Worm (Caenorhabditis elegans) whole organism, young adult: ENCODE data around the gene Y94A7B.11.
A peak's percentile ranks its signal among the peaks of the same experiment; 100 is the strongest.

ENCODE experiments used
- B0035.1 ChIP-seq: sonication (generic microtip); optimal IDR thresholded peaks from 2 replicates; lab custom pipeline; 2016; ENCODE audit warnings: missing genetic modification characterization, mild to moderate bottlenecking, missing compliant biosample characterization, missing genotype, missing genetic modification reagents
- B0336.3 ChIP-seq: fragments of 200-800 bp; sonication (Bioruptor generic); IDR thresholded peaks from 2 replicates; pipeline ENCODE4 v1.3.6; 2022; ENCODE audit warnings: missing genetic modification characterization, missing compliant biosample characterization
- F23B12.7 ChIP-seq: sonication (generic microtip); optimal IDR thresholded peaks from 2 replicates; lab custom pipeline; 2017; ENCODE audit warnings: missing genetic modification characterization, mild to moderate bottlenecking, missing compliant biosample characterization, antibody characterized with exemption, moderate library complexity; ENCODE audit not compliant: insufficient read depth
- F33H1.4 ChIP-seq: fragments of 200-800 bp; sonication (Bioruptor generic); IDR thresholded peaks from 2 replicates; pipeline ENCODE4 v1.3.6; 2022; ENCODE audit warnings: missing genetic modification reagents, missing genetic modification characterization, missing compliant biosample characterization
- F52B5.7 ChIP-seq: sonication (generic microtip); optimal IDR thresholded peaks from 2 replicates; lab custom pipeline; 2016; ENCODE audit warnings: mild to moderate bottlenecking, missing genetic modification characterization, missing compliant biosample characterization
- F57A8.1 ChIP-seq: fragments of 200-800 bp; sonication (Bioruptor generic); optimal IDR thresholded peaks from 2 replicates; lab custom pipeline; 2018; ENCODE audit warnings: mild to moderate bottlenecking, missing genetic modification characterization, moderate library complexity, missing compliant biosample characterization
- K12H6.12 ChIP-seq: fragments of 200-800 bp; sonication (Bioruptor generic); optimal IDR thresholded peaks from 2 replicates; lab custom pipeline; 2018; ENCODE audit warnings: mild to moderate bottlenecking, missing genetic modification characterization, missing compliant biosample characterization
- Y67H2A.10 ChIP-seq: fragments of 200-800 bp; sonication (Bioruptor generic); conservative IDR thresholded peaks from 2 replicates; pipeline ENCODE4 v1.3.6; 2022; ENCODE audit warnings: missing genetic modification reagents, missing genetic modification characterization, missing compliant biosample characterization
- aptf-2 ChIP-seq: fragments of 200-800 bp; sonication (Bioruptor generic); conservative IDR thresholded peaks from 2 replicates; pipeline ENCODE4 v1.3.6; 2022; ENCODE audit warnings: missing genetic modification reagents, missing genetic modification characterization, missing compliant biosample characterization
- attf-3 ChIP-seq: fragments of 200-800 bp; sonication (Bioruptor generic); conservative IDR thresholded peaks from 2 replicates; pipeline ENCODE4 v1.3.6; 2022; ENCODE audit warnings: missing genetic modification reagents, missing genetic modification characterization, missing compliant biosample characterization
- bed-2 ChIP-seq: fragments of 200-800 bp; sonication (Bioruptor generic); IDR thresholded peaks from 2 replicates; pipeline ENCODE4 v1.3.6; 2022; ENCODE audit warnings: missing genetic modification reagents, missing genetic modification characterization, missing compliant biosample characterization
- ccch-3 ChIP-seq: fragments of 200-800 bp; sonication (Bioruptor generic); optimal IDR thresholded peaks from 2 replicates; lab custom pipeline; 2018; ENCODE audit warnings: mild to moderate bottlenecking, missing genetic modification characterization, missing compliant biosample characterization
- cebp-2 ChIP-seq: fragments of 200-800 bp; sonication (Bioruptor generic); IDR thresholded peaks from 2 replicates; pipeline ENCODE4 v1.3.6; 2022; ENCODE audit warnings: missing genetic modification characterization, missing compliant biosample characterization
- ceh-58 ChIP-seq: fragments of 200-800 bp; sonication (Bioruptor generic); IDR thresholded peaks from 2 replicates; pipeline ENCODE4 v1.3.6; 2022; ENCODE audit warnings: missing genetic modification characterization, missing compliant biosample characterization
- ceh-91 ChIP-seq: fragments of 200-800 bp; sonication (Bioruptor generic); IDR thresholded peaks from 2 replicates; pipeline ENCODE4 v1.3.6; 2022; ENCODE audit warnings: missing genetic modification reagents, missing genetic modification characterization, missing compliant biosample characterization
- dpff-1 ChIP-seq: sonication (generic microtip); optimal IDR thresholded peaks from 2 replicates; lab custom pipeline; 2017; ENCODE audit warnings: mild to moderate bottlenecking, missing genetic modification characterization, missing compliant biosample characterization
- dpl-1 ChIP-seq: fragments of 150-350 bp; optimal IDR thresholded peaks from 2 replicates; lab custom pipeline; 2014; ENCODE audit warnings: missing biosample characterization, missing genetic modification reagents, missing genetic modification characterization
- egl-44 ChIP-seq: fragments of 200-800 bp; sonication (Bioruptor generic); IDR thresholded peaks from 2 replicates; pipeline ENCODE4 v1.3.6; 2022; ENCODE audit warnings: missing genetic modification reagents, missing genetic modification characterization, missing compliant biosample characterization
- gei-17 ChIP-seq: fragments of 200-800 bp; sonication (Bioruptor generic); optimal IDR thresholded peaks from 2 replicates; lab custom pipeline; 2018; ENCODE audit warnings: mild to moderate bottlenecking, missing genetic modification characterization, missing compliant biosample characterization
- him-1 ChIP-seq: sonication (generic microtip); optimal IDR thresholded peaks from 2 replicates; lab custom pipeline; 2016; ENCODE audit warnings: missing genotype, missing genetic modification reagents, missing genetic modification characterization, missing compliant biosample characterization
- hsf-1 ChIP-seq: fragments of 200-800 bp; sonication (Bioruptor generic); IDR thresholded peaks from 2 replicates; pipeline ENCODE4 v1.3.6; 2022; ENCODE audit warnings: missing genetic modification reagents, missing genetic modification characterization, missing compliant biosample characterization
- lin-40 ChIP-seq: sonication (generic microtip); optimal IDR thresholded peaks from 2 replicates; lab custom pipeline; 2016; ENCODE audit warnings: missing genetic modification characterization, mild to moderate bottlenecking, missing compliant biosample characterization, missing genotype, missing genetic modification reagents
- nhr-27 ChIP-seq: fragments of 200-800 bp; sonication (Bioruptor generic); optimal IDR thresholded peaks from 2 replicates; lab custom pipeline; 2018; ENCODE audit warnings: mild to moderate bottlenecking, missing genetic modification characterization, moderate library complexity, missing compliant biosample characterization
- nhr-80 ChIP-seq: sonication (generic microtip); optimal IDR thresholded peaks from 2 replicates; lab custom pipeline; 2016; ENCODE audit warnings: missing genetic modification characterization, missing compliant biosample characterization
- nhr-90 ChIP-seq: sonication (generic microtip); optimal IDR thresholded peaks from 2 replicates; lab custom pipeline; 2016; ENCODE audit warnings: missing genotype, mild to moderate bottlenecking, missing genetic modification characterization, missing compliant biosample characterization
- rec-8 ChIP-seq, 2 experiments: sonication (generic microtip); optimal IDR thresholded peaks; 2 replicates each; lab custom pipeline; 2016; ENCODE audit warnings: mild to moderate bottlenecking in 2 of 2, missing genetic modification characterization in 2 of 2, missing genetic modification reagents in 2 of 2, missing genotype in 2 of 2, missing biosample characterization in 1 of 2, missing compliant biosample characterization in 1 of 2, moderate library complexity in 1 of 2
- repo-1 ChIP-seq: sonication (generic microtip); optimal IDR thresholded peaks from 2 replicates; lab custom pipeline; 2017; ENCODE audit warnings: mild to moderate bottlenecking, missing genetic modification characterization, missing compliant biosample characterization
- rpc-1 ChIP-seq, 2 experiments: fragments of 150-350 bp in 1 of 2; sonication (generic microtip) in 1 of 2; optimal IDR thresholded peaks; 2 replicates each; lab custom pipeline; 2014 to 2018; ENCODE audit warnings: missing biosample characterization in 1 of 2, missing genetic modification characterization in 1 of 2, missing genetic modification reagents in 1 of 2, missing genotype in 1 of 2
- sdz-38 ChIP-seq: sonication (generic microtip); optimal IDR thresholded peaks from 2 replicates; lab custom pipeline; 2016; ENCODE audit warnings: missing genotype, missing genetic modification characterization, missing compliant biosample characterization
- sea-2 ChIP-seq: fragments of 200-800 bp; sonication (Bioruptor generic); IDR thresholded peaks from 2 replicates; pipeline ENCODE4 v1.3.6; 2022; ENCODE audit warnings: missing genetic modification characterization, missing compliant biosample characterization
- snpc-4 ChIP-seq, 5 experiments: fragments of 150-350 bp in 1 of 5; sonication (generic microtip) in 4 of 5; optimal IDR thresholded peaks; 2 replicates each; lab custom pipeline; 2014 to 2018; ENCODE audit warnings: missing genetic modification characterization in 5 of 5, missing biosample characterization in 3 of 5, antibody characterized with exemption in 2 of 5, mild to moderate bottlenecking in 2 of 5, missing compliant biosample characterization in 2 of 5, missing genotype in 2 of 5, moderate library complexity in 2 of 5, missing genetic modification reagents in 1 of 5
- tbp1 ChIP-seq: fragments of 200-800 bp; sonication (Bioruptor generic); optimal IDR thresholded peaks from 2 replicates; lab custom pipeline; 2018; ENCODE audit warnings: mild to moderate bottlenecking, missing genetic modification characterization, missing compliant biosample characterization
- tlf-1 ChIP-seq: fragments of 200-800 bp; sonication (Bioruptor generic); optimal IDR thresholded peaks from 2 replicates; lab custom pipeline; 2018; ENCODE audit warnings: mild to moderate bottlenecking, missing genetic modification characterization, missing compliant biosample characterization
- ztf-26 ChIP-seq: sonication (generic microtip); optimal IDR thresholded peaks from 2 replicates; lab custom pipeline; 2017; ENCODE audit warnings: missing genetic modification characterization, missing compliant biosample characterization

The Y94A7B.11 gene

ce11 chrV:17784363-17784762 is 18.1 kb downstream of the Y94A7B.11 start:
- TF ChIP-seq ceh-91 (GFP tag; lab: Robert Waterston, UW) = no peak
- no peak for TF ChIP-seq attf-3 (GFP tag; lab: Robert Waterston, UW)
- no peak for TF ChIP-seq ceh-58 (GFP tag; lab: Robert Waterston, UW)
- no peak for TF ChIP-seq bed-2 (GFP tag; lab: Robert Waterston, UW)
- TF ChIP-seq sdz-38 (tag; lab: Kevin White, UChicago) = no peak
- no peak for TF ChIP-seq hsf-1
- no peak for TF ChIP-seq rpc-1 (optimal IDR thresholded peaks at IDR 0.05; lab: Kevin White, UChicago)
- TF ChIP-seq rpc-1 (tag; optimal IDR thresholded peaks at IDR 0.05; lab: Kevin White, UChicago) = peak; percentile 41
- peak; percentile 53 for TF ChIP-seq tbp1 (GFP tag; lab: Kevin White, UChicago)

- TF ChIP-seq F57A8.1 (no peak), gei-17 (GFP tag; lab: Kevin White, UChicago) (no peak), B0035.1 (no peak), K12H6.12 (tag; lab: Kevin White, UChicago) (no peak)
These were observed 18.9 kb downstream of the Y94A7B.11 start, which contains the start of gene srab-12 for ce11 chrV:17783542-17783941. srab-12 (minus strand) TSS chrV:17783642.

ce11 chrV:17780285-17780684 is 22.1 kb downstream of the Y94A7B.11 start:
- TF ChIP-seq snpc-4 (GFP tag; optimal IDR thresholded peaks at IDR 0.05; lab: Kevin White, UChicago) = no peak
- peak in 1 of 4 experiments; percentile 10 for TF ChIP-seq snpc-4 (tag; optimal IDR thresholded peaks at IDR 0.05; lab: Kevin White, UChicago)
- no peak for TF ChIP-seq ceh-58 (GFP tag; lab: Robert Waterston, UW)
- no peak for TF ChIP-seq F52B5.7 (tag; lab: Kevin White, UChicago)
- TF ChIP-seq nhr-80 (tag; lab: Kevin White, UChicago) = peak; percentile 56
- TF ChIP-seq, all 124 proteins: peak for 2

ce11 chrV:17777624-17778023 is 24.8 kb downstream of the Y94A7B.11 start, which contains the start of gene C47A10.12:
C47A10.12 (plus strand) TSS chrV:17777924.
- TF ChIP-seq ceh-91 (GFP tag; lab: Robert Waterston, UW) = no peak
- no peak for TF ChIP-seq F23B12.7 (tag; lab: Kevin White, UChicago)
- TF ChIP-seq repo-1 (tag; lab: Kevin White, UChicago) = no peak
- TF ChIP-seq dpff-1 (tag; lab: Kevin White, UChicago) = no peak
- no peak for TF ChIP-seq cebp-2 (GFP tag; lab: Robert Waterston, UW)
- no peak for TF ChIP-seq egl-44 (GFP tag; lab: Robert Waterston, UW)
- TF ChIP-seq sea-2 (GFP tag; lab: Robert Waterston, UW) = no peak

ce11 chrV:17777127-17777526 is 25.3 kb downstream of the Y94A7B.11 start, which contains the start of gene ddo-1:
ddo-1 (minus strand) TSS chrV:17777227.
- TF ChIP-seq sdz-38 (tag; lab: Kevin White, UChicago) (no peak), nhr-90 (tag; lab: Kevin White, UChicago) (no peak), dpl-1 (no peak), Y67H2A.10 (GFP tag; lab: Robert Waterston, UW) (no peak), lin-40 (tag; lab: Kevin White, UChicago) (no peak), him-1 (tag; lab: Kevin White, UChicago) (no peak), F33H1.4 (GFP tag; lab: Robert Waterston, UW) (no peak), rec-8 (tag; optimal IDR thresholded peaks at IDR 0.05; lab: Kevin White, UChicago) (no peak), ceh-91 (GFP tag; lab: Robert Waterston, UW) (no peak), nhr-27 (tag; lab: Kevin White, UChicago) (no peak), ztf-26 (tag; lab: Kevin White, UChicago) (no peak), aptf-2 (no peak), ccch-3 (GFP tag; lab: Kevin White, UChicago) (no peak), tlf-1 (GFP tag; lab: Kevin White, UChicago) (no peak), B0336.3 (GFP tag; lab: Robert Waterston, UW) (no peak)
